Worm (Caenorhabditis elegans): ENCODE results near the gene B0554.7.
A peak's percentile ranks its signal among the peaks of the same experiment; 100 is the strongest.

The B0554.7 gene

DNA sequence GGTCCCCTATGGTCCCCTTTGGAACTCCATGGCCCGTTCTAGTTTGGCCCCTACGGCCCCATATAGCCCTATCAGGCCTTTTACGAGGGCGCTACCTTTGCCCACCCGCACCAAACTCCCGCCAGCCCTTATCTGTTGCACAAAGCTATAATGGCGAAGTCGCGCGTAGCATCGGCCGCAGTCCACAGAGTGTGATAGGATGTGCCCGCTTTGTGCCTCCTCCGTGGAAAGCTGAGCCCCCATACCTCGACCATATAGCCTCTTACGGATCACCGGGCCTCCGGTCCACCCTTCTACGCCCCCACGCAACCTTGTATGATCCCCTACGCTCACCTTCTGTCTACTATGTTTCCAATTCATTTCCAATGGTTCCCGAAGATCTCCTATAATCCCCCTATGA is 6.2 kb upstream of the B0554.7 start:
- 0 out of 2 replicates have a peak, but pooled peaks have one; percentile 39 for TF ChIP-seq lin-26 (GFP tag; IDR thresholded peaks at IDR 0.05)
- TF ChIP-seq sdz-38 (tag; optimal IDR thresholded peaks at IDR 0.05): no peak
- no peak for TF ChIP-seq zim-3 (tag; optimal IDR thresholded peaks at IDR 0.05)
- TF ChIP-seq Y67H2A.10 (GFP tag; conservative IDR thresholded peaks at IDR 0.05): no peak
- TF ChIP-seq F33H1.4 (GFP tag; IDR thresholded peaks at IDR 0.05): no peak
- TF ChIP-seq zfh-2 (GFP tag; conservative IDR thresholded peaks at IDR 0.05): peak; percentile 72
- TF ChIP-seq somi-1 (GFP tag; optimal IDR thresholded peaks at IDR 0.05): no peak
- TF ChIP-seq F10E7.11 (tag; optimal IDR thresholded peaks at IDR 0.05): no peak

DNA sequence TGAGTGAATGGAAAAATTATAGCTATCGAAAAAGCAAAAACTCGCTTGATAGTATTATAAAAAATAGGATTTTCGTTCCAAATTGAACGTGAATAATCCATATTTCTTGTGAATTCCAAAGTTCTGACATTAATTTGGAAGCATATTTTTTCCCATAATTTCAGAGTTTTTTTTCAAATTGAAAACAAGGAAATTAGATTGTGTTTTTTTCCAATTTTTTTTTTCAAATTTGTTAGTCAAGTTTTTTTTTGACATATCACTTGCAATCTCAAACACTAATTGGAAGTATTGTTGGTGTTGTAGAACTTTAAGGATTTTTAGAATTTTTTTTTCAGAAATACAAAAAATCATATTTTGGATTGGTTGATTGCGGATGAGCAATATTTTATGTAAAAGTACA is 5.8 kb upstream of the B0554.7 start, which contains the start of gene srh-34:
TSS of gene srh-34 (minus strand) at position 101 of the 400 bp plus-strand sequence.
- TF ChIP-seq cebp-2 (GFP tag; IDR thresholded peaks at IDR 0.05): no peak
- TF ChIP-seq dox-1 (GFP tag; IDR thresholded peaks at IDR 0.05): no peak
- no peak for TF ChIP-seq egl-18 (GFP tag; IDR thresholded peaks at IDR 0.05)
- TF ChIP-seq aptf-3 (GFP tag; IDR thresholded peaks at IDR 0.05): no peak
- no peak for TF ChIP-seq T26A5.8 (tag; optimal IDR thresholded peaks at IDR 0.05)
- no peak for TF ChIP-seq dpff-1 (tag; optimal IDR thresholded peaks at IDR 0.05)
- no peak for TF ChIP-seq unc-130 (GFP tag; optimal IDR thresholded peaks at IDR 0.05)
- no peak for TF ChIP-seq tbp1 (GFP tag; optimal IDR thresholded peaks at IDR 0.05)
- TF ChIP-seq nhr-120 (GFP tag; IDR thresholded peaks at IDR 0.05): no peak
- TF ChIP-seq tlf-1 (GFP tag; optimal IDR thresholded peaks at IDR 0.05): no peak

DNA sequence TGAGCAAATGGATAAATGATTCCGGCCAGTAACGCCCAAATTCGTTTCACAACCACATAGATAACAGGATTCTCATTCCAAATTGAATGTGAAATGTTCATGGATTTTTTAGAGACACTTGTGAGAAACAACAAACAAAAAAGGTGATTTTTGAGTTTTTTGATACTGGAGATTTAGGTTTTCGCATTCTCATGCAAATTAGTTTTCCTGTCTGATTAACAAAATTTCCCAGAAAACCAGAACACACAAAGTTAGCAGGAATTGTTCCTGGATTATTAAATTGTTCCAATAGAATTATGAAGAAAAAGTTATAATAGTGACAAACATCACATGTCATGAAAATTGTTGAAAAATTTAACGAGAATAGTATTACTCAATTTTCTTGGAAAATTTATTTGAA is 2.4 kb upstream of the B0554.7 start, which contains the start of gene srh-33:
TSS of gene srh-33 (minus strand) at position 101 of the 400 bp plus-strand sequence.
- TF ChIP-seq mxl-1 (tag; optimal IDR thresholded peaks at IDR 0.05) (no peak), dox-1 (GFP tag; IDR thresholded peaks at IDR 0.05) (no peak), mes-4 (tag; optimal IDR thresholded peaks at IDR 0.05) (no peak), attf-3 (GFP tag; conservative IDR thresholded peaks at IDR 0.05) (no peak), F57A8.1 (GFP tag; optimal IDR thresholded peaks at IDR 0.05) (no peak), gei-17 (GFP tag; optimal IDR thresholded peaks at IDR 0.05) (no peak), ztf-28 (GFP tag; IDR thresholded peaks at IDR 0.05) (no peak), him-1 (tag; optimal IDR thresholded peaks at IDR 0.05) (no peak), F23B12.7 (tag; optimal IDR thresholded peaks at IDR 0.05; ENCODE audit: insufficient read depth) (no peak), lin-35 (GFP tag; optimal IDR thresholded peaks at IDR 0.05) (no peak)

DNA sequence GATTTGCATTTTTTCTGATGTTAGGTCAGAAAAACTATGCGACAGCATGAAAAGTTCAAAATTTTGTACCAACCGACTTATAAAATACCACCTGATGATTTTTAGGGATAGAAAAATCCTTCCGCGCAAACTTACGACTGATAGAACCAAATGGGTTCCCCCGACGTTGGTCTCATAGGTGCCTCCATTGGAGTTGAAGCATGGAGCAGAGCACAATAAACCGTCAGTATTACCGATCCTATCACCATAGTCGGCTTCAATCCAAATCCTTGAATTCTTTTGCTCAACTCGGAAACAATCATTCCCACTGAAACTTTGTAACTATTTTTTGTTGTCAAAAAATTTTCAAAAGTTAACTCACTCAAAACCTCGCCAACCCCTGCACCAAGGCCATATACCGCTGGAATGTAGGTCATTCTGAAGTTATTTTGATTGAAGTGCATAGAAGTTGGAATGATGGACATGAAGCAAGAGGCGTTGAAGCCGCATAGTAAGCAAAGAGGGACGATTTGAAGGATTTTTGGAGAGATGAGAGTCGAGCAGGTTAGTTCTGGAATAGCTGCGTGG is 1.6 kb downstream of the B0554.7 start:
- TF ChIP-seq dox-1 (GFP tag; IDR thresholded peaks at IDR 0.05) (no peak), xnd-1 (tag; optimal IDR thresholded peaks at IDR 0.05) (no peak), F57C9.4 (tag; optimal IDR thresholded peaks at IDR 0.05) (no peak), lsl-1 (GFP tag; optimal IDR thresholded peaks at IDR 0.05) (no peak), F37B4.10 (GFP tag; IDR thresholded peaks at IDR 0.05) (no peak), madf-3 (GFP tag; IDR thresholded peaks at IDR 0.05) (no peak), F33H1.4 (GFP tag; IDR thresholded peaks at IDR 0.05) (no peak), B0336.3 (GFP tag; IDR thresholded peaks at IDR 0.05) (no peak)

DNA sequence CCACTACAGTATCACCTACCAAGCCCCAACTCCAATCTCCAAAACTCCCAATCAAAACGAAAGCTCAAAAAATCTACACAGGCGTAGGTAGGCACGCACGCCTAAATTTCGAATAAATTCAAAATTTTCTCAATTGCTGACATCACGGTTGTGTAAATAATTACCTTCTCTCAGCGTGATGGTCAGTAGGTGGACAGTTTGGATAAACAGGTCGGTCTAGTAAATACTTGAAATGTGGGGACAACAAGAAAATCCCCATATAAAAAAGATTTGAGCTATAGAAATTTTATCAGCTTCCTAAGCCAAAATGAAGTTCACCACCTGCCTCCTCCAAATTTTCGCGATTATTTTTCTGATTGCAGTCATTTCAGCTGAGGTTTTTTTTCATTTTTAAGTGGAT is 2.7 kb downstream of the B0554.7 start, which contains the start of gene B0554.1:
TSS of gene B0554.1 (plus strand) at position 301 of the 400 bp plus-strand sequence.
- TF ChIP-seq ztf-6 (GFP tag; IDR thresholded peaks at IDR 0.05) (no peak), egl-44 (GFP tag; IDR thresholded peaks at IDR 0.05) (no peak), snpc-1.3 (tag; optimal IDR thresholded peaks at IDR 0.05; ENCODE audit: insufficient read depth) (no peak), ztf-22 (GFP tag; optimal IDR thresholded peaks at IDR 0.05) (no peak), hmg-1.2 (GFP tag; IDR thresholded peaks at IDR 0.05) (no peak), madf-10 (tag; optimal IDR thresholded peaks at IDR 0.05) (no peak), Y53F4B.3 (GFP tag; IDR thresholded peaks at IDR 0.05) (no peak), efl-1 (GFP tag; optimal IDR thresholded peaks at IDR 0.05) (no peak)

Data from whole organism, young adult.